Worm (Caenorhabditis elegans) whole organism, L4 larva: ENCODE measurements around the gene F38A1.8.

ENCODE experiments used
- F49E8.2 ChIP-seq: sonication (generic microtip); optimal IDR thresholded peaks from 2 replicates; lab custom pipeline; 2016; ENCODE audit warnings: missing compliant biosample characterization, mild to moderate bottlenecking, missing genetic modification characterization, borderline replicate concordance
- Y105C5A.15 ChIP-seq: fragments of 200-800 bp; sonication (Bioruptor generic); IDR thresholded peaks from 2 replicates; pipeline ENCODE4 v1.3.6; 2022; ENCODE audit warnings: missing genetic modification characterization, missing compliant biosample characterization
- Y48G9A.11 ChIP-seq: fragments of 200-800 bp; sonication (Bioruptor generic); IDR thresholded peaks from 2 replicates; pipeline ENCODE4 v1.3.6; 2022; ENCODE audit warnings: missing genetic modification reagents, missing genetic modification characterization, missing compliant biosample characterization
- Y75B8A.6 ChIP-seq: fragments of 200-800 bp; sonication (Bioruptor generic); IDR thresholded peaks from 2 replicates; pipeline ENCODE4 v1.3.6; 2022; ENCODE audit warnings: missing genetic modification reagents, missing genetic modification characterization, missing compliant biosample characterization
- aha-1 ChIP-seq: fragments of 150-350 bp; peaks from one replicate; lab custom pipeline; 2014; ENCODE audit warnings: missing biosample characterization, missing genetic modification characterization
- aly-2 ChIP-seq: sonication (generic microtip); optimal IDR thresholded peaks from 2 replicates; lab custom pipeline; 2018; ENCODE audit warnings: missing biosample characterization, missing genetic modification characterization
- arid-1 ChIP-seq: fragments of 200-800 bp; sonication (Bioruptor generic); conservative IDR thresholded peaks from 2 replicates; pipeline ENCODE4 v1.3.6; 2022; ENCODE audit warnings: missing genetic modification reagents, missing genetic modification characterization, missing compliant biosample characterization
- ceh-20 ChIP-seq: fragments of 200-800 bp; sonication (Bioruptor generic); IDR thresholded peaks from 2 replicates; pipeline ENCODE4 v1.3.6; 2022; ENCODE audit warnings: missing genetic modification reagents, missing genetic modification characterization, missing compliant biosample characterization
- ceh-28 ChIP-seq: fragments of 150-350 bp; optimal IDR thresholded peaks from 2 replicates; lab custom pipeline; 2014; ENCODE audit warnings: missing biosample characterization, missing genetic modification reagents, missing genetic modification characterization
- ceh-44 ChIP-seq: fragments of 200-800 bp; sonication (Bioruptor generic); IDR thresholded peaks from 2 replicates; pipeline ENCODE4 v1.3.6; 2022; ENCODE audit warnings: missing genetic modification reagents, missing genetic modification characterization, missing compliant biosample characterization
- ceh-62 ChIP-seq: sonication (generic microtip); optimal IDR thresholded peaks from 2 replicates; lab custom pipeline; 2017; ENCODE audit warnings: missing biosample characterization, missing genetic modification characterization
- ceh-82 ChIP-seq: sonication (generic microtip); optimal IDR thresholded peaks from 2 replicates; lab custom pipeline; 2017; ENCODE audit warnings: missing biosample characterization, missing genetic modification characterization
- daf-16 ChIP-seq, 3 experiments: sonication (generic microtip); optimal IDR thresholded peaks; 2 replicates each; lab custom pipeline; 2016 to 2017; ENCODE audit warnings: missing genetic modification characterization in 3 of 3, missing genetic modification reagents in 3 of 3, mild to moderate bottlenecking in 2 of 3, missing compliant biosample characterization in 2 of 3, missing biosample characterization in 1 of 3, moderate library complexity in 1 of 3
- daf-8 ChIP-seq: fragments of 200-800 bp; sonication (Bioruptor generic); IDR thresholded peaks from 2 replicates; pipeline ENCODE4 v1.3.6; 2022; ENCODE audit warnings: missing genetic modification characterization, missing compliant biosample characterization
- dmd-9 ChIP-seq: fragments of 200-800 bp; sonication (Bioruptor generic); IDR thresholded peaks from 2 replicates; pipeline ENCODE4 v1.3.6; 2022; ENCODE audit warnings: missing genetic modification reagents, missing genetic modification characterization, missing compliant biosample characterization
- dpl-1 ChIP-seq: fragments of 150-350 bp; optimal IDR thresholded peaks from 2 replicates; lab custom pipeline; 2014; ENCODE audit warnings: missing biosample characterization, missing genetic modification reagents, missing genetic modification characterization
- dve-1 ChIP-seq: sonication (generic microtip); optimal IDR thresholded peaks from 2 replicates; lab custom pipeline; 2017; ENCODE audit warnings: antibody characterized with exemption, mild to moderate bottlenecking, missing genetic modification characterization, missing compliant biosample characterization; ENCODE audit not compliant: insufficient read depth
- egl-27 ChIP-seq: sonication (generic microtip); optimal IDR thresholded peaks from 3 replicates; lab custom pipeline; 2017; ENCODE audit warnings: missing biosample characterization, missing genetic modification reagents, missing genetic modification characterization
- egl-43 ChIP-seq: fragments of 200-800 bp; sonication (Bioruptor generic); IDR thresholded peaks from 2 replicates; pipeline ENCODE4 v1.3.6; 2022; ENCODE audit warnings: missing genetic modification reagents, missing genetic modification characterization, missing compliant biosample characterization
- fkh-10 ChIP-seq: fragments of 150-350 bp; optimal IDR thresholded peaks from 2 replicates; lab custom pipeline; 2014; ENCODE audit warnings: missing biosample characterization, missing genetic modification reagents, missing genetic modification characterization
- jun-1 ChIP-seq: fragments of 150-350 bp; optimal IDR thresholded peaks from 2 replicates; lab custom pipeline; 2014; ENCODE audit warnings: missing biosample characterization, missing genetic modification reagents, missing genetic modification characterization
- lin-1 ChIP-seq: fragments of 200-800 bp; sonication (Bioruptor generic); IDR thresholded peaks from 2 replicates; pipeline ENCODE4 v1.3.6; 2022; ENCODE audit warnings: missing genetic modification reagents, missing genetic modification characterization, missing compliant biosample characterization
- lsy-2 ChIP-seq, 2 experiments: fragments of 150-350 bp in 1 of 2; sonication (generic microtip) in 1 of 2; optimal IDR thresholded peaks; 2 replicates each; lab custom pipeline; 2014 to 2017; ENCODE audit warnings: missing biosample characterization in 2 of 2, missing genetic modification characterization in 2 of 2
- madf-5 ChIP-seq, 2 experiments: fragments of 200-800 bp; sonication (Bioruptor generic); IDR thresholded peaks; 2 replicates each; pipeline ENCODE4 v1.3.6; 2022; ENCODE audit warnings: missing compliant biosample characterization in 2 of 2, missing genetic modification characterization in 2 of 2
- mdt-29 ChIP-seq: fragments of 200-800 bp; sonication (Bioruptor generic); IDR thresholded peaks from 2 replicates; pipeline ENCODE4 v1.3.6; 2022; ENCODE audit warnings: missing genetic modification reagents, missing genetic modification characterization, missing compliant biosample characterization
- mes-2 ChIP-seq: sonication (generic microtip); optimal IDR thresholded peaks from 2 replicates; lab custom pipeline; 2016; ENCODE audit warnings: missing genotype, mild to moderate bottlenecking, missing genetic modification characterization, missing compliant biosample characterization; ENCODE audit not compliant: poor library complexity, severe bottlenecking
- mxl-2 ChIP-seq: fragments of 200-800 bp; sonication (Bioruptor generic); conservative IDR thresholded peaks from 2 replicates; pipeline ENCODE4 v1.3.6; 2022; ENCODE audit warnings: missing genetic modification reagents, missing genetic modification characterization, missing compliant biosample characterization
- nhr-111 ChIP-seq: fragments of 200-800 bp; sonication (Bioruptor generic); optimal IDR thresholded peaks from 2 replicates; lab custom pipeline; 2018; ENCODE audit warnings: mild to moderate bottlenecking, missing genetic modification characterization, missing compliant biosample characterization
- nhr-237 ChIP-seq: sonication (generic microtip); optimal IDR thresholded peaks from 2 replicates; lab custom pipeline; 2017; ENCODE audit warnings: missing biosample characterization, missing genetic modification characterization
- nhr-25 ChIP-seq: sonication (generic microtip); optimal IDR thresholded peaks from 2 replicates; lab custom pipeline; 2017; ENCODE audit warnings: missing genetic modification characterization, mild to moderate bottlenecking, missing compliant biosample characterization, antibody characterized with exemption, moderate library complexity, borderline replicate concordance; ENCODE audit not compliant: insufficient read depth
- nhr-48 ChIP-seq: sonication (generic microtip); optimal IDR thresholded peaks from 2 replicates; lab custom pipeline; 2016; ENCODE audit warnings: mild to moderate bottlenecking, missing genetic modification characterization, missing compliant biosample characterization
- nhr-76 ChIP-seq: fragments of 150-350 bp; optimal IDR thresholded peaks from 2 replicates; lab custom pipeline; 2014; ENCODE audit warnings: missing biosample characterization, missing genetic modification characterization
- nhr-77 ChIP-seq: fragments of 150-350 bp; optimal IDR thresholded peaks from 2 replicates; lab custom pipeline; 2014; ENCODE audit warnings: missing biosample characterization, missing genetic modification characterization
- php-3 ChIP-seq: fragments of 200-800 bp; sonication (Bioruptor generic); IDR thresholded peaks from 2 replicates; pipeline ENCODE4 v1.3.6; 2022; ENCODE audit warnings: missing genetic modification reagents, missing genetic modification characterization, missing compliant biosample characterization
- rbr-2 ChIP-seq: sonication (generic microtip); optimal IDR thresholded peaks from 2 replicates; lab custom pipeline; 2016; ENCODE audit warnings: missing genotype, missing genetic modification characterization, missing compliant biosample characterization
- saeg-2 ChIP-seq: fragments of 200-800 bp; sonication (Bioruptor generic); IDR thresholded peaks from 2 replicates; pipeline ENCODE4 v1.3.6; 2022; ENCODE audit warnings: missing genetic modification reagents, missing genetic modification characterization, missing compliant biosample characterization
- set-16 ChIP-seq: fragments of 200-800 bp; sonication (Bioruptor generic); IDR thresholded peaks from 2 replicates; pipeline ENCODE4 v1.3.6; 2022; ENCODE audit warnings: missing genetic modification reagents, missing genetic modification characterization, missing compliant biosample characterization
- snpc-1.2 ChIP-seq: fragments of 200-800 bp; sonication (Bioruptor generic); IDR thresholded peaks from 2 replicates; pipeline ENCODE4 v1.3.6; 2022; ENCODE audit warnings: missing genetic modification reagents, missing genetic modification characterization, missing compliant biosample characterization
- snpc-4 ChIP-seq: fragments of 150-350 bp; optimal IDR thresholded peaks from 2 replicates; lab custom pipeline; 2014; ENCODE audit warnings: missing biosample characterization, missing genetic modification characterization
- spr-3 ChIP-seq: fragments of 200-800 bp; sonication (Bioruptor generic); optimal IDR thresholded peaks from 2 replicates; lab custom pipeline; 2018; ENCODE audit warnings: mild to moderate bottlenecking, missing genetic modification characterization, missing compliant biosample characterization
- tag-97 ChIP-seq: fragments of 200-800 bp; sonication (Bioruptor generic); IDR thresholded peaks from 2 replicates; pipeline ENCODE4 v1.3.6; 2022; ENCODE audit warnings: missing genetic modification characterization, missing compliant biosample characterization
- tra-1 ChIP-seq: fragments of 200-800 bp; sonication (Bioruptor generic); IDR thresholded peaks from 2 replicates; pipeline ENCODE4 v1.3.6; 2022; ENCODE audit warnings: missing genetic modification reagents, missing genetic modification characterization, missing compliant biosample characterization
- vab-7 ChIP-seq: fragments of 200-800 bp; sonication (Bioruptor generic); IDR thresholded peaks from 2 replicates; pipeline ENCODE4 v1.3.6; 2022; ENCODE audit warnings: missing genetic modification reagents, missing genetic modification characterization, missing compliant biosample characterization
- zip-2 ChIP-seq: fragments of 150-350 bp; optimal IDR thresholded peaks from 2 replicates; lab custom pipeline; 2014; ENCODE audit warnings: missing biosample characterization, missing genetic modification characterization
- ztf-7 ChIP-seq: fragments of 150-350 bp; optimal IDR thresholded peaks from 2 replicates; lab custom pipeline; 2014; ENCODE audit warnings: missing biosample characterization, missing genetic modification characterization

The F38A1.8 gene

DNA sequence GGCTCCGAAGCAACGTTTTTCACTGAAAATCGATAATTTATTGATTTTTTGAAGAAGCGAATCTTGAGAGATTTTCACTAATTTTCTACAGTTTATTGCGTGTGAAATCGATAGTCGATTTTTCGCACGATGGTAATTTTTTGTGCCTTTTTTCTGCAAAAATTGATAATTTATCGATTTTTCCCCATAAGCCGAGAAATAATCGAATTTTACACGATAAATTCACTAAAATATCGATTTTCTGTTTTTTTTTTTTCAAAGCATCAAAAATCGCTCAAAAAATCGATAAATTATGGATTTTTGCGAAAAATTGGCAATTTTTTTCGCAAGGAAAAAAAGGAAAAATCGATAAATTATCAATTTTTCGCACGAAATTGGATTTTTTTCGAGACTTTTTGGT is 3.9 kb downstream of the F38A1.8 start:
- TF ChIP-seq madf-5 (GFP tag; IDR thresholded peaks at IDR 0.05; lab: Robert Waterston, UW) (no peak), ceh-28 (peak; percentile 77)
- TF ChIP-seq, all 104 proteins: peak for 1

DNA sequence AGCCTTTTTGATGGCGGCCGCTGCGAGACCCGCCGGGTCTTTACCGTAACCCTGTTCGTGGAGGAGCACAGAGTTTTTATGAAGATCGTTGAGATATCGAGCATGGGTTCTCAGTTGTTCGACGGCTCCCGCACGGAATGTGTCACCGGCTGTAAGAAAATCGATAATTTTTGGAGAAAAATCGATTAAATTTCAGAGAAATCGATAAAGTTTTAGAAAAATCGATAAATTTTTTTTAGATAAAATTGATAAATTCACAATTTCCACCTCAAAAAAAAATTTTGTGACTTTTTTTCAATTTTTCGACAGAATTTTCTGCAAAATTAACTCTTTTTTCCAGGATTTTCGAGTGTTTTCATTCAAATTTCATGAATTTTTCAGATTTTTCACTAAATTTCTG is 4.9 kb downstream of the F38A1.8 start:
- TF ChIP-seq tag-97 (GFP tag; lab: Robert Waterston, UW) (no peak), ceh-28 (peak; percentile 73)

DNA sequence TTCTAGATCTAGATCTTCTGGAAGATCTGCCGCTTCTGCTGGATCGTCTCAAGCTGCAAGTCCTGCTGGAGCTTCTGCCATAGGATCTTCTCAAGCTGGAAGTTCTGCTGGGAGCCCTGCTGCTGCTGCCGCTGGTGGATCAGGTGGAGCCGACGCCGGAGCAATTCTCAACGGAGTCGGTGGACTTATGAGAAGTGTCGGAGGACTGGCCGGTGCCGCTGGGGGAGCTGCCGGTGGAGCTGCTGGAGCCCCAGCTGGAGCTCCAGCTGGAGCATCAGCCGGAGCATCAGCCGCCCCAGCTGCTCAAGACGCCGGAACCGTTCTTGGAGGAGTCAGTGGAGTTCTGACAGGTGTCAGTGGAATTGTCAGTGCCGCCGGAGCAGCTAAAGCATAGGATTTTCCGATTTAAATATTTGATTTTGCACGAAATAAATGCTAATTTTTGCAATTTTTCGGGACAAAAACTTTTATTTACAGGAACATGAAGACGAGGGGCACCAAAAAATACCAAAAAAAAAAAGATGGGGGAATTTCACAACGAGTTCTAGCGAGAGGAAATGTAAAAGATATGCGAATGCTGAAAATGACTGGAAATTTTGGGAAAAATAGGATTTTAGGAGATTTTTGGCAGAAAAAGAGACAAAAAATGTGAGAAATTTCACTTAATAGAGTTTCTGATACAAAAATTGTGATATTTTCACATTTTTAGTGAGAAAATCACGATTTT is 7.1 kb downstream of the F38A1.8 start:
- TF ChIP-seq arid-1 (GFP tag; lab: Robert Waterston, UW) (no peak), madf-5 (GFP tag; IDR thresholded peaks at IDR 0.05; lab: Robert Waterston, UW) (0 out of 4 replicates have a peak, but pooled peaks of 1 of the 2 experiments have one; percentile 35), ceh-44 (no peak), ceh-62 (tag; lab: Kevin White, UChicago) (no peak), tra-1 (GFP tag; lab: Robert Waterston, UW) (no peak), mdt-29 (GFP tag; lab: Robert Waterston, UW) (no peak), ceh-82 (tag; lab: Kevin White, UChicago) (no peak), zip-2 (tag; lab: Kevin White, UChicago) (no peak), ceh-28 (no peak), nhr-76 (no peak), saeg-2 (GFP tag; lab: Robert Waterston, UW) (no peak), aly-2 (tag; lab: Kevin White, UChicago) (no peak), dmd-9 (GFP tag; lab: Robert Waterston, UW) (no peak), snpc-1.2 (GFP tag; lab: Robert Waterston, UW) (0 out of 2 replicates have a peak, but pooled peaks have one; percentile 40), daf-16 (GFP tag; optimal IDR thresholded peaks at IDR 0.05; lab: Kevin White, UChicago) (no peak), daf-16 (tag; optimal IDR thresholded peaks at IDR 0.05; lab: Kevin White, UChicago) (no peak), dpl-1 (no peak), F49E8.2 (tag; lab: Kevin White, UChicago) (no peak), nhr-111 (GFP tag; lab: Kevin White, UChicago) (no peak), daf-8 (GFP tag; lab: Robert Waterston, UW) (no peak), nhr-237 (no peak), nhr-48 (tag; lab: Kevin White, UChicago) (no peak), vab-7 (GFP tag; lab: Robert Waterston, UW) (no peak), snpc-4 (no peak), lin-1 (GFP tag; lab: Robert Waterston, UW) (no peak), nhr-77 (tag; lab: Kevin White, UChicago) (no peak), spr-3 (GFP tag; lab: Kevin White, UChicago) (no peak), nhr-25 (no peak), rbr-2 (tag; lab: Kevin White, UChicago) (no peak), fkh-10 (GFP tag; lab: Kevin White, UChicago) (no peak), ceh-20 (no peak), Y75B8A.6 (no peak), mxl-2 (GFP tag; lab: Robert Waterston, UW) (no peak), lsy-2 (tag; optimal IDR thresholded peaks at IDR 0.05; lab: Kevin White, UChicago) (no peak), jun-1 (tag; lab: Kevin White, UChicago) (no peak), egl-43 (peak; percentile 63), set-16 (GFP tag; lab: Robert Waterston, UW) (peak; percentile 99), Y48G9A.11 (GFP tag; lab: Robert Waterston, UW) (no peak), aha-1 (tag; lab: Kevin White, UChicago) (peak; percentile 90), php-3 (GFP tag; lab: Robert Waterston, UW) (no peak), egl-27 (tag; lab: Kevin White, UChicago) (no peak), ztf-7 (tag; lab: Kevin White, UChicago) (no peak), dve-1 (tag; lab: Kevin White, UChicago) (no peak), Y105C5A.15 (no peak), mes-2 (tag; lab: Kevin White, UChicago) (no peak)
